Fruit fly (Drosophila melanogaster): ENCODE measurements around the gene Pdp.

Pdp gene

dm6 chrX:7692740-7693064, 41.7 kb downstream of the Pdp start (continued):
- TF ChIP-seq Drgx (GFP tag; IDR thresholded peaks at IDR 0.05) (peak; percentile 80), ERR (GFP tag; optimal IDR thresholded peaks at IDR 0.05) (peak; percentile 62), Hr78 (GFP tag; optimal IDR thresholded peaks at IDR 0.05) (peak in 1 of 2 experiments; percentile 36), CG8290 (GFP tag; optimal IDR thresholded peaks at IDR 0.05) (no peak), CG8290 (tag; optimal IDR thresholded peaks at IDR 0.05) (peak in 1 of 2 experiments; percentile 77), dm (GFP tag; optimal IDR thresholded peaks at IDR 0.05) (peak; percentile 26), CG3163 (GFP tag; optimal IDR thresholded peaks at IDR 0.05) (peak; percentile 93), fd64A (GFP tag; optimal IDR thresholded peaks at IDR 0.05) (no peak), CG4404 (GFP tag; IDR thresholded peaks at IDR 0.05) (peak; percentile 48), CG14441 (GFP tag; IDR thresholded peaks at IDR 0.05) (peak; percentile 82), Taf1 (GFP tag; IDR thresholded peaks at IDR 0.05) (peak; percentile 73), NfI (GFP tag; optimal IDR thresholded peaks at IDR 0.05) (peak; percentile 73), Ravus (GFP tag; IDR thresholded peaks at IDR 0.05) (no peak), eyg (GFP tag; optimal IDR thresholded peaks at IDR 0.05) (peak; percentile 16), Blimp-1 (GFP tag; optimal IDR thresholded peaks at IDR 0.05) (peak; percentile 69), Ptx1 (GFP tag; IDR thresholded peaks at IDR 0.05) (peak; percentile 80), Side (GFP tag; optimal IDR thresholded peaks at IDR 0.05) (peak; percentile 72), CG8089 (GFP tag; optimal IDR thresholded peaks at IDR 0.05) (peak; percentile 25), chinmo (GFP tag; IDR thresholded peaks at IDR 0.05; ENCODE audit: partially characterized antibody) (no peak), CG12104 (GFP tag; optimal IDR thresholded peaks at IDR 0.05) (peak; percentile 3), CG2202 (tag; optimal IDR thresholded peaks at IDR 0.05) (no peak), CG9797 (GFP tag; optimal IDR thresholded peaks at IDR 0.05) (no peak), Xrp1 (GFP tag; IDR thresholded peaks at IDR 0.05) (peak; percentile 81), CG3281 (GFP tag; optimal IDR thresholded peaks at IDR 0.05) (peak; percentile 76), org-1 (GFP tag; optimal IDR thresholded peaks at IDR 0.05) (peak; percentile 45), nau (GFP tag; optimal IDR thresholded peaks at IDR 0.05) (peak; percentile 19), lilli (GFP tag; optimal IDR thresholded peaks at IDR 0.05) (peak; percentile 87), tna (GFP tag; IDR thresholded peaks at IDR 0.05; ENCODE audit: partially characterized antibody) (no peak), CG7556 (GFP tag; optimal IDR thresholded peaks at IDR 0.05) (peak; percentile 44), CG12942 (GFP tag; optimal IDR thresholded peaks at IDR 0.05) (peak; percentile 25), tin (GFP tag; optimal IDR thresholded peaks at IDR 0.05) (peak; percentile 44), ewg (GFP tag; optimal IDR thresholded peaks at IDR 0.05) (peak; percentile 29), CG17912 (GFP tag; optimal IDR thresholded peaks at IDR 0.05) (no peak), sisA (GFP tag; IDR thresholded peaks at IDR 0.05) (peak; percentile 70), twi (tag; optimal IDR thresholded peaks at IDR 0.05) (no peak), pum (GFP tag; optimal IDR thresholded peaks at IDR 0.05) (peak; percentile 56), en (GFP tag; optimal IDR thresholded peaks at IDR 0.05) (peak; percentile 33), CG8359 (GFP tag; optimal IDR thresholded peaks at IDR 0.05; ENCODE audit: borderline replicate concordance) (no peak), CHES-1-like (GFP tag; optimal IDR thresholded peaks at IDR 0.05) (peak; percentile 88), Hr39 (optimal IDR thresholded peaks at IDR 0.05) (no peak), CG2889 (GFP tag; IDR thresholded peaks at IDR 0.05) (peak; percentile 61; the same call in 2 of the 3 replicates), gsb (GFP tag; IDR thresholded peaks at IDR 0.05) (peak; percentile 82), CG9609 (GFP tag; optimal IDR thresholded peaks at IDR 0.05) (peak; percentile 60), shn (GFP tag; optimal IDR thresholded peaks at IDR 0.05) (peak; percentile 36), HLH54F (GFP tag; optimal IDR thresholded peaks at IDR 0.05) (peak; percentile 65), CG10209 (GFP tag; optimal IDR thresholded peaks at IDR 0.05) (peak; percentile 57), CG3065 (GFP tag; optimal IDR thresholded peaks at IDR 0.05) (no peak), ems (GFP tag; optimal IDR thresholded peaks at IDR 0.05) (peak; percentile 18), fd96Cb (tag; optimal IDR thresholded peaks at IDR 0.05) (peak; percentile 59), sens (GFP tag) (peak; percentile 85), CG34376 (GFP tag; optimal IDR thresholded peaks at IDR 0.05) (peak; percentile 26), tup (GFP tag; optimal IDR thresholded peaks at IDR 0.05) (no peak), ase (GFP tag; IDR thresholded peaks at IDR 0.05) (peak; percentile 65; the same call in 2 of the 3 replicates)
